Fruit fly (Drosophila melanogaster): ENCODE data around the gene Nrg.

DNA sequence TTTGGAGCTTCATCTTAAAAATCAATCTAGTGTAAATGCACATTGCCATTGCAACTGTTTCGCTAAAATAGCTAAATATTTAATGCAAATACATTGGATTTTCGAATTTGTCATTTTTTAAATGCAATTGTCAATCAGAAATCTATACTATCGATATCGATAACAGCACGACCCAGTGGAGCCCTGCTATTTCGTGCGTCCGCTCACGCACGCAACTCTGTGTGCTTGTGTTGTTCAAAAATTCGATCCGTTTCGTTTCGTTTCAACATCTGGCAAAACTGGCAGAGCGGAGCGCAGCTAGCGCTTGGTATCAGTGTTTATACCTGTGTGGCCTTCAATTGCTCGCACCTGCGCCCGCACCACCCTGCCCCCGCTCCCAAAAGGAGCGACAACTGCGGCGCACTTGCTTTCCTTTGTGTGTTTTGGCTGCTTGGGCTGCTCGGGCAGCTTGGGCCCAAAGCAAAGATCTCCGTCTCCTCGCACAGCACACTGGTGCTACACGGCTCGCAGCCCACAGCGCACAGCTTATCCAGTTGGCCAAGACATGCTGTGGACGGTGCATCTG is 71.5 kb downstream of the Nrg start, which contains the start of gene CG12081:
- no peak for TF ChIP-seq cic (GFP tag; optimal IDR thresholded peaks at IDR 0.05)
- no peak for TF ChIP-seq Crg-1 (GFP tag; optimal IDR thresholded peaks at IDR 0.05)
- TF ChIP-seq CG33017 (tag; optimal IDR thresholded peaks at IDR 0.05), result no peak
- no peak for TF ChIP-seq toe (GFP tag; optimal IDR thresholded peaks at IDR 0.05)
